Worm (Caenorhabditis elegans): ENCODE data around the gene C05D12.4.
"Not testable (repeated sequence)": the region's sequence is repeated elsewhere in the genome, so short reads cannot be mapped to it uniquely, and the experiment has no call there.

Gene C05D12.4

ce11 chrII:11424579-11425316 lies 6.9 kb upstream of the C05D12.4 start, which contains the start of gene C05D12.3:
TSS of gene C05D12.3 (plus strand) at chrII:11425266.
- no peak for TF ChIP-seq him-1 (tag; optimal IDR thresholded peaks at IDR 0.05)

- TF ChIP-seq dao-5 (tag; optimal IDR thresholded peaks at IDR 0.05) (no peak), W03F9.2 (tag; optimal IDR thresholded peaks at IDR 0.05) (no peak), him-1 (tag; optimal IDR thresholded peaks at IDR 0.05) (no peak)
These were observed 4.4 kb upstream of the C05D12.4 start for ce11 chrII:11427322-11427721.

DNA sequence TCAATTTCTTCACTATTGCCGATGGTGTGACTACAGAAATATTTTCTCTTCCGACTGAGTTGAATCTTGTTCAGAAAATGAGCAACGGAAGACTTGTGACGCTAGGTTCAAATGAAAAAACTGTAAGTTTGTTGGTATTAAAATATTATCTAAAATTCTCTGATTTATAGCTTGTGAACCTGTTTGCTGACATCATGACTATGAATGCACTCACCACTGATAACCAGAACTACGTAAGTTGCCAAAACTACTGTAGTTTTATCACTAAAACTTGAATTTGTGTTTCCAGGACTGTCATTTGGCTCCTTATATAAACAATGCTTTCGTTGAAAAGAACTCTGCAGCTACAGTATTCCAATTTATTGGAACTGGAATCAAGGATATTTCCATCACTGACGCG lies 3.1 kb upstream of the C05D12.4 start:
- TF ChIP-seq W03F9.2 (tag; optimal IDR thresholded peaks at IDR 0.05) (no peak), him-1 (tag; optimal IDR thresholded peaks at IDR 0.05) (no peak), dao-5 (tag; optimal IDR thresholded peaks at IDR 0.05) (no peak)

DNA sequence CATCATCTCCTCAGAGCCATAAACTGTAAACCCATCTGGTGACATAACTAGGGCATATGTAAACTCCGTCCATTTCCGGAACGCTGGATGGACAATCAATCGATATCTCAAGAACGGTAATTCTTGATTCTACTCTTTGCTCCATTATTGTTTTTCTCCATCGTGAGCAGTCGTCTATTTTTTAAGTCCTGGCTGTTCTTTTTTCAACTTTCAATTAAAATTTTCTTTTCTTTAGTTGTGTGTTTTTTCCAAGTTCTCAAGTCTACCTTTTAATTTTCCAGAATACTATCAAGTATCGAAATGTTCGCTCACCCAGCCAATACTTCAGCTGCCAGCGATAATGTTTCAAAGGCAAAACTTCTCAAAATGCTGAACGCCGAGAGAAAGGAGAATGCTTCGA lies 2.3 kb downstream of the C05D12.4 start, which contains the start of gene C05D12.5:
TSS of gene C05D12.5 (plus strand) at position 301 of the 400 bp plus-strand sequence.
- TF ChIP-seq dao-5 (tag; optimal IDR thresholded peaks at IDR 0.05) (no peak), him-1 (tag; optimal IDR thresholded peaks at IDR 0.05) (no peak), W03F9.2 (tag; optimal IDR thresholded peaks at IDR 0.05) (no peak)

DNA sequence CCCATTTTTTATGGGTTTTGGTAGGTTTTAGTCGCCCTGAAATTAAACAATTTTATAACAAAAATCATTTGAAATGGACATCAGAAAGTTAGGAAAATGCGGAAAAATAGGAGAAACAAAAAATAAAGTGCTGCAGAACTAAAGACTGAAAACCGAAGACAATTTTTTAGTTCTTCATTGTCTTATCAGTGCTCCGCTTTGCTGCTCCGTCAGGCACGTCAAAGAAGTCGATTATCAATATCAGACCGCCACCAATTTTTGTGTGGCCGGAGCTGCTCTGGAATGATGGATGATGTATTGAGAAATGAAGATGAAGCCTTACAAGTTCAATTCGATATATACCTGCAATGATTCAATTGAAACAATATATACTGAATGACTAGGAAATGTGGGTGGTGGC lies 6.7 kb downstream of the C05D12.4 start, which contains the start of gene vha-6:
TSS of gene vha-6 (minus strand) at position 36 of the 400 bp plus-strand sequence.
- TF ChIP-seq W03F9.2 (tag; optimal IDR thresholded peaks at IDR 0.05) (no peak), dao-5 (tag; optimal IDR thresholded peaks at IDR 0.05) (no peak), him-1 (tag; optimal IDR thresholded peaks at IDR 0.05) (no peak)

DNA sequence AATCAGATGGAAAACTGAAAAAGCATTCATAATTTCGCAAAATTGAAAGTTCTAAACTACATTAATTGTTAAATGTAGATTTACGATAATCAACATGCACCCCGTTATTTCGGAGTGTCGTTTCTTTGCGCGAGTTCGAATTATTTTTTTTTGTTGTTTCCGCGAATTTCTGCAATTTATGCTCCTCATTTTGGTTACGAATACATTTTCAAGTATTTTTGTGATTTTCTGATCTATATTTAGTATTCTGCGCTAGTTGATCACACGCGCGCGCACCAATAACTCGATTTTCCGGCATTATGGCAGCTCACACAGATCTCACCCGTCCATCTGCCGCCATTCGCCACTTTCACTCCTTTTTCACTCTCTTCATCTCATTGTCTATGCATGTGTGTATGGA lies 8.6 kb downstream of the C05D12.4 start, which contains the start of gene VW02B12L.2:
TSS of gene VW02B12L.2 (minus strand) at position 65 of the 400 bp plus-strand sequence.
- TF ChIP-seq him-1 (tag; optimal IDR thresholded peaks at IDR 0.05) (no peak), W03F9.2 (tag; optimal IDR thresholded peaks at IDR 0.05) (no peak), dao-5 (tag; optimal IDR thresholded peaks at IDR 0.05) (no peak)

- TF ChIP-seq W03F9.2, him-1, dao-5 (tag; optimal IDR thresholded peaks at IDR 0.05): not testable (repeated sequence)
These were observed 10.7 kb downstream of the C05D12.4 start, which contains the start of gene ebp-2 for ce11 chrII:11442425-11442824. TSS of gene ebp-2 (plus strand) at chrII:11442725.

DNA sequence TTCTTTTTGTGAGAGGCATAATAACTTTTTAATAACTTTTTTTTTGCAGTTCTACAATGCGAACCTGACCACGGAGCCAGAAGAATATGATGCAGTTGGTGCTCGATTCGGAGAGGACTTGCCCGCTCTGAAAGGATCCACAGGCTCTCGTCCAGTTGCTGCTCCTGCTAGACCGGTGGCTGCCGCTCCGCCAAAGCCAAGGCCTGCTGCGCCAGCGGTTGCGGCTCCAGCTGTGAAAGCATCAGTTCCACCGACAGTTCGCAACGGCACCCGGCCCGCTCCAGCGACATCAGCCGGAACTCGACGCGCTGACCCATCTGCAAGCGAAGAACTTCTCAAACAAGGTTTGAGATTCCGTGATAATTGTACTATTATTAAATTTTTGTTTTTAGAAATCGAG lies 11.4 kb downstream of the C05D12.4 start:
- no peak for TF ChIP-seq him-1 (tag; optimal IDR thresholded peaks at IDR 0.05)
- TF ChIP-seq dao-5 (tag; optimal IDR thresholded peaks at IDR 0.05) = no peak
- no peak for TF ChIP-seq W03F9.2 (tag; optimal IDR thresholded peaks at IDR 0.05)

DNA sequence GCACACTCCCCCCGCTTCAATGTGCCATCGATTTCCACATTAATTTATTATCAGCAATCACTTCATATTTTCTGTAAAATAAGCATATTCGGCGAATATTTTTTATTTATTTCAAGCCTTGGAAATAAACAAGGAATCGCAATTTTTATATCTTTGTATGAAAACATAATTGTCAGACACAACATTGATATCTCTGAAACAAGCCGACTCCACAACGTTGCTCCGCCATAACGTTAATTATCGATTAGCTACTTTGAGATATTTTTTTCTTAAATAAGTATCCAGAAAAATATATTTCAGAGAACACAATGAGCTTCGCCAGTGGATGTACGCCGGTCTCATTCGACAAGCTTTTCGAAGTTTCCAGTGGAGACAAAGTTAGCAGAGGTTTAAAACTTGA lies 12.2 kb downstream of the C05D12.4 start, which contains the start of gene adbp-1:
TSS of gene adbp-1 (plus strand) at position 301 of the 400 bp plus-strand sequence.
- TF ChIP-seq him-1 (tag; optimal IDR thresholded peaks at IDR 0.05) = no peak
- TF ChIP-seq W03F9.2 (tag; optimal IDR thresholded peaks at IDR 0.05) = no peak
- no peak for TF ChIP-seq dao-5 (tag; optimal IDR thresholded peaks at IDR 0.05)

DNA sequence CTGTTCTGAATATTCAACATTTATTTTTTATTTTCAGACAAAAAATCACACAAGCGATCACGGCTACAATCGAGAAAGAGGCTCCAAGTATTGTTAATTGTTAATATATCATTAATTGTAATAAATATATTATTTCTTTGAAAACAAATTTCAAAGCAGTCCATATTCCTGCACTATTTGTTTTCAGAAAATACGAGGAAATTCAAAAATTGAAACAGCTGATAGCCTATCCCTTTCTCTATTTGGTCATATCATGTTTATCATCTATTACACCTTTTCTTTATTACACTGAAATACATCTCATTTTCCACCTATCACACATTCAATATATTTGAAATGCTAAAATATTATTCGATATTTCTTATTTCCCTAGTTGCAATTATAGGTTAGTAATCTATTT lies 13.3 kb downstream of the C05D12.4 start, which contains the start of gene W02B12.13:
TSS of gene W02B12.13 (plus strand) at position 301 of the 400 bp plus-strand sequence.
- TF ChIP-seq W03F9.2 (tag; optimal IDR thresholded peaks at IDR 0.05) (no peak), dao-5 (tag; optimal IDR thresholded peaks at IDR 0.05) (no peak), him-1 (tag; optimal IDR thresholded peaks at IDR 0.05) (no peak)

- TF ChIP-seq dao-5 (tag; optimal IDR thresholded peaks at IDR 0.05) = no peak
- no peak for TF ChIP-seq him-1 (tag; optimal IDR thresholded peaks at IDR 0.05)
- no peak for TF ChIP-seq W03F9.2 (tag; optimal IDR thresholded peaks at IDR 0.05)
These were observed 17.1 kb downstream of the C05D12.4 start, which contains the start of gene W02B12.1 for ce11 chrII:11448753-11449152. TSS of gene W02B12.1 (plus strand) at chrII:11449021.

ce11 chrII:11450882-11451281 lies 19.2 kb downstream of the C05D12.4 start:
- TF ChIP-seq dao-5 (tag; optimal IDR thresholded peaks at IDR 0.05) (no peak), W03F9.2 (tag; optimal IDR thresholded peaks at IDR 0.05) (no peak), him-1 (tag; optimal IDR thresholded peaks at IDR 0.05) (no peak)

ce11 chrII:11451738-11452137 lies 20.1 kb downstream of the C05D12.4 start:
- no peak for TF ChIP-seq dao-5 (tag; optimal IDR thresholded peaks at IDR 0.05)
- no peak for TF ChIP-seq him-1 (tag; optimal IDR thresholded peaks at IDR 0.05)
- TF ChIP-seq W03F9.2 (tag; optimal IDR thresholded peaks at IDR 0.05) = no peak

ce11 chrII:11452498-11453005 lies 20.9 kb downstream of the C05D12.4 start, which contains the start of gene rsp-2:
TSS of gene rsp-2 (minus strand) at chrII:11452955.
- TF ChIP-seq him-1 (tag; optimal IDR thresholded peaks at IDR 0.05) = no peak
- no peak for TF ChIP-seq dao-5 (tag; optimal IDR thresholded peaks at IDR 0.05)
- TF ChIP-seq W03F9.2 (tag; optimal IDR thresholded peaks at IDR 0.05) = no peak
